Worm (Caenorhabditis elegans) whole organism, L2 larva: ENCODE data around the gene Y108F1.5.
"Not testable (repeated sequence)": the region's sequence is repeated elsewhere in the genome, so short reads cannot be mapped to it uniquely, and the experiment has no call there.

ENCODE experiments used
- C34F6.9 ChIP-seq: fragments of 150-350 bp; optimal IDR thresholded peaks from 2 replicates; lab custom pipeline; 2014; ENCODE audit warnings: missing biosample characterization, missing genetic modification characterization
- Y55F3AM.14 ChIP-seq: fragments of 200-800 bp; sonication (Bioruptor generic); optimal IDR thresholded peaks from 2 replicates; lab custom pipeline; 2018; ENCODE audit warnings: mild to moderate bottlenecking, missing genetic modification characterization, missing compliant biosample characterization
- ZK546.5 ChIP-seq: sonication (generic microtip); optimal IDR thresholded peaks from 2 replicates; lab custom pipeline; 2017; ENCODE audit warnings: missing biosample characterization, missing genetic modification characterization
- fos-1 ChIP-seq: fragments of 150-350 bp; optimal IDR thresholded peaks from 2 replicates; lab custom pipeline; 2014; ENCODE audit warnings: missing biosample characterization, missing genetic modification characterization
- nhr-129 ChIP-seq: fragments of 150-350 bp; optimal IDR thresholded peaks from 2 replicates; lab custom pipeline; 2014; ENCODE audit warnings: missing biosample characterization, missing genetic modification characterization
- nhr-237 ChIP-seq: fragments of 150-350 bp; optimal IDR thresholded peaks from 2 replicates; lab custom pipeline; 2014; ENCODE audit warnings: missing biosample characterization, missing genetic modification characterization
- nhr-77 ChIP-seq: fragments of 150-350 bp; optimal IDR thresholded peaks from 2 replicates; lab custom pipeline; 2014; ENCODE audit warnings: missing biosample characterization, missing genetic modification characterization
- peb-1 ChIP-seq: fragments of 150-350 bp; optimal IDR thresholded peaks from 2 replicates; lab custom pipeline; 2014; ENCODE audit warnings: missing biosample characterization, missing genetic modification characterization
- snpc-4 ChIP-seq: fragments of 150-350 bp; optimal IDR thresholded peaks from 2 replicates; lab custom pipeline; 2014; ENCODE audit warnings: missing biosample characterization, missing genetic modification characterization
- unc-39 ChIP-seq: fragments of 150-350 bp; optimal IDR thresholded peaks from 2 replicates; lab custom pipeline; 2014; ENCODE audit warnings: missing biosample characterization, missing genetic modification characterization
- unc-55 ChIP-seq: fragments of 150-350 bp; sonication (generic microtip); optimal IDR thresholded peaks from 3 replicates; lab custom pipeline; 2014; ENCODE audit warnings: missing biosample characterization, missing genetic modification reagents, missing genetic modification characterization

Gene Y108F1.5

DNA sequence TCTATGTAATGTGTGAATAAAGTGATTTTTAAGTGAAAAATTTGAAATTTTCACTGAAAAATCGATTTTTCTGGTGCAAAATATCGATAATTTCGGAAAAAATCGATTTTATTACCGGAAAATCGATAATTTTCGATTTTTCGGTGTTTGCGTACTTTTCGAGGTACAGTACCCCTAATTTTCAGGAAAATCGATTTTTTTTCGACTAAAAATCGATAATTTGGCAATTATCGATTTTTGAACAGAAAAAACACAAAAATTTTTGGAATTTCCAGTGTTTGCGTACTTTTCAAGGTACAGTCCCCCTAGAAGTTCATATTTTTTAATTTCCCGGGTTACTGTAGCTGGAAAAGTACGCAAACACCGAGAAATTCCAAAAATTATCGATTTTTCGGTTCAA, 2.3 kb downstream of the Y108F1.5 start:
- TF ChIP-seq unc-55 (GFP tag; lab: Kevin White, UChicago) (no peak), peb-1 (tag; lab: Kevin White, UChicago) (no peak), unc-39 (tag; lab: Kevin White, UChicago) (no peak), nhr-77 (tag; lab: Kevin White, UChicago) (no peak), nhr-129 (tag; lab: Kevin White, UChicago) (no peak)

DNA sequence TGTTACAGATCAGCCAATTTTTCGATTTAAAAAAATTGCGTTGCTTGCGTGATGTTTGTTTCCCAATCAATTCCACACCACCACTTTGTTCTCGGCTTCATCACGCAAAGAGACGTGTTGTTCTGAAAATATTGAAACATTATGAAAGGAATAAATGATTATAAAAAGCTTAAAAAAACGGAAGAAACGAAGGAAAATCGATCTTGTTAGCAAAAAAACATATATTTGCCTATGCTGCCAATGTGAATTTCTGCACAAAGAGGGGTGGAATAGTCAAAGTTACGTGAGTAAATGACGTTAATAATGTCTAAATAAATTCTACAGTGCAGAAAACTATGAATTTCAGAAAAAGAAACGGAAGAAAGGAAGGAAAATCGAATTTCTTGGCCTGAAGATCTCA, 34.7 kb downstream of the Y108F1.5 start, which contains the start of gene AC8.10:
Gene AC8.10, minus strand, starts transcription at position 101 of the 400 bp plus-strand sequence.
- TF ChIP-seq C34F6.9 (tag; lab: Kevin White, UChicago); Y55F3AM.14 (GFP tag; lab: Kevin White, UChicago); ZK546.5 (tag; lab: Kevin White, UChicago): not testable (repeated sequence)
- TF ChIP-seq, all 48 proteins: peak for 0; not testable (repeated sequence) for 48

DNA sequence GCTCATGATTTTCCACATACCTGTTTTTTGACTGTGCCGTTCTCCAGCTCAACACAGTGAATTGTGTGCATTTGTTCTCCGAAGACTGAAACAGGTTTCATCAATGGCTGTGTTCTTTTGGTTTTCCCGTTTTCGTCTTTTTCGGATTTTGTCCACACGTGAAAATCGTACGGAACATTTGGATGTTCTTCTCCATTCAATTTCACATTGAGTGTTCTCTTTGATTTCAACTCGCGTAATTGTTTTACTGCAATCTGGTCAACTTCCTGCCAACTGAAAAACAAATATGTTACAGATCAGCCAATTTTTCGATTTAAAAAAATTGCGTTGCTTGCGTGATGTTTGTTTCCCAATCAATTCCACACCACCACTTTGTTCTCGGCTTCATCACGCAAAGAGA, 44.4 kb downstream of the Y108F1.5 start, which contains the start of gene AC8.3:
Gene AC8.3, minus strand, starts transcription at position 101 of the 400 bp plus-strand sequence.
- not testable (repeated sequence) for TF ChIP-seq nhr-237, snpc-4, fos-1 (tag; lab: Kevin White, UChicago)
- TF ChIP-seq, all 48 proteins: peak for 0; not testable (repeated sequence) for 48
